Worm (Caenorhabditis elegans) whole organism, young adult: ENCODE data around the gene snf-7.

Experiments used
- B0336.3 ChIP-seq: fragments of 200-800 bp; sonication (Bioruptor generic); IDR thresholded peaks from 2 replicates; pipeline ENCODE4 v1.3.6; 2022; ENCODE audit warnings: missing genetic modification characterization, missing compliant biosample characterization
- C17E4.6 ChIP-seq: fragments of 200-800 bp; sonication (Bioruptor generic); IDR thresholded peaks from 2 replicates; pipeline ENCODE4 v1.3.6; 2022; ENCODE audit warnings: missing genetic modification reagents, missing genetic modification characterization, missing compliant biosample characterization
- F33H1.4 ChIP-seq: fragments of 200-800 bp; sonication (Bioruptor generic); IDR thresholded peaks from 2 replicates; pipeline ENCODE4 v1.3.6; 2022; ENCODE audit warnings: missing genetic modification reagents, missing genetic modification characterization, missing compliant biosample characterization
- F57A8.1 ChIP-seq: fragments of 200-800 bp; sonication (Bioruptor generic); optimal IDR thresholded peaks from 2 replicates; lab custom pipeline; 2018; ENCODE audit warnings: mild to moderate bottlenecking, missing genetic modification characterization, moderate library complexity, missing compliant biosample characterization
- K12H6.12 ChIP-seq: fragments of 200-800 bp; sonication (Bioruptor generic); optimal IDR thresholded peaks from 2 replicates; lab custom pipeline; 2018; ENCODE audit warnings: mild to moderate bottlenecking, missing genetic modification characterization, missing compliant biosample characterization
- Y67H2A.10 ChIP-seq: fragments of 200-800 bp; sonication (Bioruptor generic); conservative IDR thresholded peaks from 2 replicates; pipeline ENCODE4 v1.3.6; 2022; ENCODE audit warnings: missing genetic modification reagents, missing genetic modification characterization, missing compliant biosample characterization
- Y79H2A.3 ChIP-seq: fragments of 200-800 bp; sonication (Bioruptor generic); conservative IDR thresholded peaks from 2 replicates; pipeline ENCODE4 v1.3.6; 2022; ENCODE audit warnings: missing genetic modification reagents, missing genetic modification characterization, missing compliant biosample characterization
- akir-1 ChIP-seq: fragments of 200-800 bp; sonication (Bioruptor generic); optimal IDR thresholded peaks from 2 replicates; lab custom pipeline; 2018; ENCODE audit warnings: mild to moderate bottlenecking, missing genetic modification characterization, moderate library complexity, missing compliant biosample characterization
- athp-1 ChIP-seq: sonication (generic microtip); optimal IDR thresholded peaks from 2 replicates; lab custom pipeline; 2017; ENCODE audit warnings: mild to moderate bottlenecking, missing genetic modification characterization, missing compliant biosample characterization
- bed-1 ChIP-seq: fragments of 200-800 bp; sonication (Bioruptor generic); IDR thresholded peaks from 2 replicates; pipeline ENCODE4 v1.3.6; 2022; ENCODE audit warnings: missing genetic modification reagents, missing genetic modification characterization, missing compliant biosample characterization
- ccch-3 ChIP-seq: fragments of 200-800 bp; sonication (Bioruptor generic); optimal IDR thresholded peaks from 2 replicates; lab custom pipeline; 2018; ENCODE audit warnings: mild to moderate bottlenecking, missing genetic modification characterization, missing compliant biosample characterization
- cebp-1 ChIP-seq, 2 experiments: fragments of 200-800 bp in 1 of 2; sonication (Bioruptor generic) in 1 of 2; sonication (generic microtip) in 1 of 2; IDR thresholded peaks in 1 of 2; optimal IDR thresholded peaks in 1 of 2; 2 replicates each; pipeline versions ENCODE4 v1.3.6 to Lab custom; 2017 to 2022; ENCODE audit warnings: missing compliant biosample characterization in 2 of 2, missing genetic modification characterization in 2 of 2, mild to moderate bottlenecking in 1 of 2, missing genetic modification reagents in 1 of 2, moderate library complexity in 1 of 2
- ceh-100 ChIP-seq: fragments of 200-800 bp; sonication (Bioruptor generic); IDR thresholded peaks from 2 replicates; pipeline ENCODE4 v1.3.6; 2022; ENCODE audit warnings: missing genetic modification reagents, missing genetic modification characterization, missing compliant biosample characterization
- ceh-58 ChIP-seq: fragments of 200-800 bp; sonication (Bioruptor generic); IDR thresholded peaks from 2 replicates; pipeline ENCODE4 v1.3.6; 2022; ENCODE audit warnings: missing genetic modification characterization, missing compliant biosample characterization
- ceh-91 ChIP-seq: fragments of 200-800 bp; sonication (Bioruptor generic); IDR thresholded peaks from 2 replicates; pipeline ENCODE4 v1.3.6; 2022; ENCODE audit warnings: missing genetic modification reagents, missing genetic modification characterization, missing compliant biosample characterization
- dox-1 ChIP-seq: fragments of 200-800 bp; sonication (Bioruptor generic); IDR thresholded peaks from 2 replicates; pipeline ENCODE4 v1.3.6; 2022; ENCODE audit warnings: missing genetic modification reagents, missing genetic modification characterization, missing compliant biosample characterization
- gei-17 ChIP-seq: fragments of 200-800 bp; sonication (Bioruptor generic); optimal IDR thresholded peaks from 2 replicates; lab custom pipeline; 2018; ENCODE audit warnings: mild to moderate bottlenecking, missing genetic modification characterization, missing compliant biosample characterization
- him-1 ChIP-seq: sonication (generic microtip); optimal IDR thresholded peaks from 2 replicates; lab custom pipeline; 2016; ENCODE audit warnings: missing genotype, missing genetic modification reagents, missing genetic modification characterization, missing compliant biosample characterization
- lin-26 ChIP-seq: fragments of 200-800 bp; sonication (Bioruptor generic); IDR thresholded peaks from 2 replicates; pipeline ENCODE4 v1.3.6; 2022; ENCODE audit warnings: missing genetic modification reagents, missing genetic modification characterization, missing compliant biosample characterization
- lin-40 ChIP-seq: sonication (generic microtip); optimal IDR thresholded peaks from 2 replicates; lab custom pipeline; 2016; ENCODE audit warnings: missing genetic modification characterization, mild to moderate bottlenecking, missing compliant biosample characterization, missing genotype, missing genetic modification reagents
- lir-1 ChIP-seq: fragments of 200-800 bp; sonication (Bioruptor generic); conservative IDR thresholded peaks from 2 replicates; pipeline ENCODE4 v1.3.6; 2022; ENCODE audit warnings: missing genetic modification reagents, missing genetic modification characterization, missing compliant biosample characterization
- madf-3 ChIP-seq: fragments of 200-800 bp; sonication (Bioruptor generic); IDR thresholded peaks from 2 replicates; pipeline ENCODE4 v1.3.6; 2022; ENCODE audit warnings: missing genetic modification reagents, missing genetic modification characterization, missing compliant biosample characterization
- mcd-1 ChIP-seq: fragments of 200-800 bp; sonication (Bioruptor generic); IDR thresholded peaks from 2 replicates; pipeline ENCODE4 v1.3.6; 2022; ENCODE audit warnings: missing genetic modification reagents, missing genetic modification characterization, missing compliant biosample characterization
- mel-28 ChIP-seq: sonication (generic microtip); optimal IDR thresholded peaks from 2 replicates; lab custom pipeline; 2016; ENCODE audit warnings: borderline replicate concordance, mild to moderate bottlenecking, missing genetic modification characterization, missing compliant biosample characterization
- nfyb-1 ChIP-seq: fragments of 200-800 bp; sonication (Bioruptor generic); IDR thresholded peaks from 2 replicates; pipeline ENCODE4 v1.3.6; 2022; ENCODE audit warnings: missing genetic modification reagents, missing genetic modification characterization, missing compliant biosample characterization
- nhr-80 ChIP-seq: sonication (generic microtip); optimal IDR thresholded peaks from 2 replicates; lab custom pipeline; 2016; ENCODE audit warnings: missing genetic modification characterization, missing compliant biosample characterization
- nhr-90 ChIP-seq: sonication (generic microtip); optimal IDR thresholded peaks from 2 replicates; lab custom pipeline; 2016; ENCODE audit warnings: missing genotype, mild to moderate bottlenecking, missing genetic modification characterization, missing compliant biosample characterization
- pha-4 ChIP-seq: fragments of 150-350 bp; sonication (generic microtip); optimal IDR thresholded peaks from 2 replicates; lab custom pipeline; 2014; ENCODE audit warnings: missing biosample characterization, missing genetic modification reagents, missing genetic modification characterization
- repo-1 ChIP-seq: sonication (generic microtip); optimal IDR thresholded peaks from 2 replicates; lab custom pipeline; 2017; ENCODE audit warnings: mild to moderate bottlenecking, missing genetic modification characterization, missing compliant biosample characterization
- sea-2 ChIP-seq: fragments of 200-800 bp; sonication (Bioruptor generic); IDR thresholded peaks from 2 replicates; pipeline ENCODE4 v1.3.6; 2022; ENCODE audit warnings: missing genetic modification characterization, missing compliant biosample characterization
- snpc-1.1 ChIP-seq: sonication (generic microtip); optimal IDR thresholded peaks from 2 replicates; lab custom pipeline; 2017; ENCODE audit warnings: missing genetic modification characterization, mild to moderate bottlenecking, missing compliant biosample characterization, antibody characterized with exemption, moderate library complexity, missing genotype, missing genetic modification reagents; ENCODE audit not compliant: insufficient read depth
- tbx-9 ChIP-seq: sonication (generic microtip); optimal IDR thresholded peaks from 2 replicates; lab custom pipeline; 2016; ENCODE audit warnings: borderline replicate concordance, missing genetic modification characterization, inconsistent platforms, missing compliant biosample characterization
- unc-62 ChIP-seq: fragments of 150-350 bp; optimal IDR thresholded peaks from 2 replicates; lab custom pipeline; 2014; ENCODE audit warnings: missing biosample characterization, missing genetic modification reagents, missing genetic modification characterization
- zfh-2 ChIP-seq: fragments of 200-800 bp; sonication (Bioruptor generic); conservative IDR thresholded peaks from 2 replicates; pipeline ENCODE4 v1.3.6; 2022; ENCODE audit warnings: missing genetic modification reagents, missing genetic modification characterization, missing compliant biosample characterization
- ztf-26 ChIP-seq: sonication (generic microtip); optimal IDR thresholded peaks from 2 replicates; lab custom pipeline; 2017; ENCODE audit warnings: missing genetic modification characterization, missing compliant biosample characterization

Gene snf-7

DNA sequence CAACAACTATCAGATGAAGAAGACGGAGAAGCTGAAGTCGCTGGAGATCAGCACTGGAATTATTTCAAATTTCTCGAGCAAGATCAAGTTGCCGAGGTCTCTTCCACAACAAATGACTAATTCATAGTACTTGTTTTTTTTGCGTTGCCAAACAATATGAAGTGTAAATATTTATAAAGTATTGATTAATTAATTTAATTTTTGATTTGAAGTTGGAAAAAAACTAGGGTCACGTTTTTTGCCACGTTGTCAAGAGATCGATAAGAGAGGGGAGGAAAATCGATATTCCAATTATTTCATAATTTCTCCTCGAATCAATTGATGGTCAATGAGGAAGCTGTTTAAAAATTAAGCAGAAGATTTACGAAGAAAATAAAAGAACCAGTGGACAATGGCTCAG lies at the start of gene snf-7:
snf-7 (plus strand) TSS at position 301 of the 400 bp plus-strand sequence.
- TF ChIP-seq snpc-1.1 (tag; lab: Kevin White, UChicago): no peak
- TF ChIP-seq C17E4.6: no peak
- TF ChIP-seq nhr-90 (tag; lab: Kevin White, UChicago): no peak
- TF ChIP-seq ccch-3: no peak
- no peak for TF ChIP-seq akir-1
- no peak for TF ChIP-seq B0336.3 (GFP tag; lab: Robert Waterston, UW)
- TF ChIP-seq mcd-1 (GFP tag; lab: Robert Waterston, UW): no peak

ce11 chrIII:12959286-12959685 lies 46.0 kb upstream of the snf-7 start:
- TF ChIP-seq lin-26 (no peak), dox-1 (GFP tag; lab: Robert Waterston, UW) (peak; percentile 29; the same call in 1 of the 2 replicates), F33H1.4 (GFP tag; lab: Robert Waterston, UW) (no peak), nhr-80 (peak; percentile 80)
- TF ChIP-seq, all 124 proteins: peak for 2

- no peak for TF ChIP-seq K12H6.12 (tag; lab: Kevin White, UChicago)
- TF ChIP-seq cebp-1 (GFP tag; IDR thresholded peaks at IDR 0.05; lab: Robert Waterston, UW): no peak
- peak; percentile 25 for TF ChIP-seq cebp-1 (tag; optimal IDR thresholded peaks at IDR 0.05; lab: Kevin White, UChicago)
- no peak for TF ChIP-seq repo-1 (tag; lab: Kevin White, UChicago)
- TF ChIP-seq pha-4 (tag; lab: Kevin White, UChicago): peak; percentile 54
- TF ChIP-seq zfh-2 (GFP tag; lab: Robert Waterston, UW): no peak
- TF ChIP-seq athp-1 (tag; lab: Kevin White, UChicago): no peak
- no peak for TF ChIP-seq madf-3
- TF ChIP-seq gei-17 (GFP tag; lab: Kevin White, UChicago): no peak
- TF ChIP-seq sea-2 (GFP tag; lab: Robert Waterston, UW): no peak
- peak; percentile 74 for TF ChIP-seq unc-62 (GFP tag; lab: Kevin White, UChicago)
- no peak for TF ChIP-seq Y67H2A.10 (GFP tag; lab: Robert Waterston, UW)
- no peak for TF ChIP-seq lin-40 (tag; lab: Kevin White, UChicago)
- peak; percentile 73 for TF ChIP-seq nhr-80
Observed at ce11 chrIII:12960705-12961104, 44.6 kb upstream of the snf-7 start.

- TF ChIP-seq tbx-9: no peak
- no peak for TF ChIP-seq him-1
- no peak for TF ChIP-seq pha-4 (tag; lab: Kevin White, UChicago)
- TF ChIP-seq ceh-100: no peak
- no peak for TF ChIP-seq F57A8.1 (GFP tag; lab: Kevin White, UChicago)
- TF ChIP-seq mel-28 (tag; lab: Kevin White, UChicago): no peak
- no peak for TF ChIP-seq ceh-91
- no peak for TF ChIP-seq sea-2 (GFP tag; lab: Robert Waterston, UW)
- TF ChIP-seq bed-1 (GFP tag; lab: Robert Waterston, UW): no peak
- no peak for TF ChIP-seq nfyb-1 (GFP tag; lab: Robert Waterston, UW)
- TF ChIP-seq snpc-1.1 (tag; lab: Kevin White, UChicago): no peak
- no peak for TF ChIP-seq ztf-26 (tag; lab: Kevin White, UChicago)
- TF ChIP-seq Y79H2A.3 (GFP tag; lab: Robert Waterston, UW): no peak
- TF ChIP-seq ceh-58 (GFP tag; lab: Robert Waterston, UW): no peak
- no peak for TF ChIP-seq lir-1 (GFP tag; lab: Robert Waterston, UW)
- TF ChIP-seq, all 124 proteins: peak for 0
Observed at ce11 chrIII:12966895-12967294, 38.4 kb upstream of the snf-7 start, which contains the start of gene ttm-1. Gene ttm-1, minus strand, starts transcription at chrIII:12966995.
